Fruit fly (Drosophila melanogaster) whole organism: ENCODE results near the gene CG2924.

Source experiments
- CG8478 ChIP-seq: fragments of >200 bp; optimal IDR thresholded peaks from 2 replicates; lab custom pipeline; 2018; ENCODE audit warnings: inconsistent platforms
- Dll ChIP-seq: fragments of >200 bp; optimal IDR thresholded peaks from 2 replicates; lab custom pipeline; 2017
- EcR ChIP-seq, 2 experiments: fragments of >200 bp; optimal IDR thresholded peaks; 2 replicates each; lab custom pipeline; 2017; ENCODE audit warnings: missing biosample characterization in 2 of 2, missing genetic modification characterization in 2 of 2, missing genetic modification reagents in 2 of 2
- pan ChIP-seq: fragments of >200 bp; optimal IDR thresholded peaks from 2 replicates; lab custom pipeline; 2017
- psq ChIP-seq: fragments of >200 bp; optimal IDR thresholded peaks from 2 replicates; lab custom pipeline; 2017
- usp ChIP-seq: fragments of >200 bp; optimal IDR thresholded peaks from 2 replicates; lab custom pipeline; 2017; ENCODE audit warnings: missing biosample characterization, missing genetic modification characterization, mixed read lengths

CG2924 gene

DNA sequence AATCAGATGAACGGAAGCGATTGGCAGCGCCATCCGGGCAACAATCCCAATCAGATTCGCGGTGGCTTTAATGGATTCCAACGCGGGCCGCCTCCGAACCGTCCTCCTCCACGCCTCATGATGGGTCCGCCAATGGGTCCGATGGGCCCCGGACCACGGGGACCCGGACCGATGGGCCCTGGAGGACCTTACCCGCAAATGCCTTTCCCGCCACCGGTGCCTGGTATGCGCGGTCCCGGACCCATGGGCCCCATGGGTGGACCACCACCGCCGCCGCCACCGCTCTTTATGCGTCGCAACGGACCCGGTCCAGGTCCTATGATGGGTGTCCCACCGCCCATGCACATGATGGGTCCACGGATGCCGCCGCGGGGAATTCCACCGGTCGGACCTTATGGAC, 27.7 kb downstream of the CG2924 start:
- TF ChIP-seq EcR (GFP tag; optimal IDR thresholded peaks at IDR 0.05; lab: Kevin White, UChicago) (no peak), pan (no peak), CG8478 (no peak), Dll (no peak), psq (lab: Kevin White, UChicago) (no peak), usp (GFP tag; lab: Kevin White, UChicago) (no peak)

DNA sequence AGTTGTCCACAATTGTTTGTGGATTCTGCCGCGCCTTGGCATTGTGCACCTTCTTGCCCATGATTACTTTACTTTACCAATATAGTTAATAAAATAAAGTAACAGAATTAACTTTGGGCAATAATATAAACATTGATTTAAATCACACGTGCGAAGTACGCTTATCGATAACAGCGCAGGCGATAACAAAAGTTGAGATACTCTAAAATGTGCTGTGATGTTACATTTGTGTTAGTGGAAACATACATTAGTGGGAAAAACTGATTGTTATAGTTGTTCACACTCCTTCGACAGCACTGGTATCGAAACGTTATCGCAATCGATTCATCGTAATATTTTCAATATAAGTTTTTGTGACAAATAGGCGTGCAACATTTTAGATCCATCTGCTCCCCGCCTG, 28.7 kb downstream of the CG2924 start, which contains the start of gene kz:
TSS of gene kz (minus strand) at position 194 of the 400 bp plus-strand sequence.
- TF ChIP-seq psq (lab: Kevin White, UChicago): no peak
- TF ChIP-seq EcR (GFP tag; optimal IDR thresholded peaks at IDR 0.05; lab: Kevin White, UChicago): no peak
- no peak for TF ChIP-seq usp (GFP tag; lab: Kevin White, UChicago)

DNA sequence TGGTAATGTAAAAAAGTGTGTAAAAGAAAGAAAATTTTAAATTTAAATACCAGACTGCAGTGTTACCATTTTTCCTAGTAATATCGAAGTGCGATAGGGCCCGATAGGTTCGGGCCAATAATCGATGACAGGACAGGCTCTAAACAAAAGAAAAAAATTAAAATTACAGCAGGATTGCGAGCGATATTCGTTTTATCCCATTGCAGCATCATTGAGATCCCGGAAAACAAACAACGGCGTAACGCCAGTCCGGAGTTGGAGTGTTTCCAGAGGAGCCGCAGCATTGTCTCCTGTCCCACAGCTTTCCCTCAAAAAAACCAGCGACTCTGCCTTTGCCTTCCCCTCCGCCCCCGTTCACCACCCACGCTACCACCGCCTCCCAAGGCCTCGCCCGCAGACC, 45.4 kb downstream of the CG2924 start, which contains the start of gene pcx:
TSS of gene pcx (plus strand) at position 159 of the 400 bp plus-strand sequence.
- TF ChIP-seq EcR (GFP tag; optimal IDR thresholded peaks at IDR 0.05; lab: Kevin White, UChicago) (no peak), psq (lab: Kevin White, UChicago) (no peak), usp (GFP tag; lab: Kevin White, UChicago) (no peak), Dll (no peak), CG8478 (no peak), pan (no peak)

DNA sequence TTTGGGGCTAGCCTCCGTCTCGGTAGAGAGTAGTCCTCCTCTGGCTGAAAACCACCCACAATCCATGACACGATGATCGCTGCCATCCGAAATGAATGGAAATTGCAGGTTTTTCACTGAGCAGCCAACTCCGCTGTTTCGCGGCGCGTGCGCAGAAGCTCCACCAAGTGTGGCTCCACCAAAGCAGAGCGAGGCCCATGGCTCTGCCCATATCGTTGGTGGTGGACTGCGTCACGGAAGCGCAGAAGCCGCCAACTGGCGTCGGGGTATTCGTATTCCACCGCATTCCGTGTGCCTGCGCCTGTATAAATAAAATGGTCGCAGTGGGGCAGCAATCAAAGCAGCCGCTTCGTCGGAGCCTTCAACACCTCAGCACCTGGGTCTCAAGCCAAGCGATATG, 47.1 kb downstream of the CG2924 start, which contains the start of gene CG14052:
TSS of gene CG14052 (plus strand) at position 301 of the 400 bp plus-strand sequence.
- TF ChIP-seq CG8478 (no peak), pan (no peak), psq (lab: Kevin White, UChicago) (no peak), EcR (GFP tag; optimal IDR thresholded peaks at IDR 0.05; lab: Kevin White, UChicago) (no peak), Dll (no peak), usp (GFP tag; lab: Kevin White, UChicago) (no peak)

DNA sequence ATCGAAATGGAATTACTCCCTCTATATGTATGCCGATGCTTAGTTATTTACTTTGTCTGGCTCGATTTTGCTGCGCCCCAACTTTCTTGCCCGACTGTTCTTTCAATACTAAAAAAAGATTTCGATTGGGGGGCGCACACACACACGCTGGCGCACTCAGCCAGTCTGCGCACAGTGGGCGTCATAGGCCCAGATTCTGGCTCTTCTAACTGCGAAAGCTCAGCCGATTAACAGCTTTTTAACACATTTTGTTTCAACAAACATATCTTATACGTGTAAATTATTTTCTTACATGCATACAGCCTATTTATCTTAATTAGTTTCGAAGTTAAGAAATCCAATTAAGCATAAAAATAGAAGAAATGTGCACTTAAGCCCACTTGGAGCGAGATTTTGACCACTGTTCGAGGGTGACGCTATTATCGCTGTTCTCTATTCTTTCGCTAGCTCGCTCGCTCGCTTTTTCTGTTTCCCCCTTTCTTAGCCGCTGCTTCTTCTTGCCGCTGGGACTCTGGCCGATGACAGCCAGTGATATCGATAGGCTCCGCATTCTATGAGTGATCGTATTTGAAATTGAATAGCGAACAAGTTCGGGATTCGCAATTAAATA, 48.3 kb downstream of the CG2924 start, which contains the start of gene Vinc:
TSS of gene Vinc (minus strand) at position 387 of the 610 bp plus-strand sequence.
- TF ChIP-seq psq (lab: Kevin White, UChicago): no peak
- no peak for TF ChIP-seq pan
- TF ChIP-seq Dll: no peak
- no peak for TF ChIP-seq CG8478
- no peak for TF ChIP-seq usp (GFP tag; lab: Kevin White, UChicago)
- no peak for TF ChIP-seq EcR (GFP tag; optimal IDR thresholded peaks at IDR 0.05; lab: Kevin White, UChicago)

DNA sequence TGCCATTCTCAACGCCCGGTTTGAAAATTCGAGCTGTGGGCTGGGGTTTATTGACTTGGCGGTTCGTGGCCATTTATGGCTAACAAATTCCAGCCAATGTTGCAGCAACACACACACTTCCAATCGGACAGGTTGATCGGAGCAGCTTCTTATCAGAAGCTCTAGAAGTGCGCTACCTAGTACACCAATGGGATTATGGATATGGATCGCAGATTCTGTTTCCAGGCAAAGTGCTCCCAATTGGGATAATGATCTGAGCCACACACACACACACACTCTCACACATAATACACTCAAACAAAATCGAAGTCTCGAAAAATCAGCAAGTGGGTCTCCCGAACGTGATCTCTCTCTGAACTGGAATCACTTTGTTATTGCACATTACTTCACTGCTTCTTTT, 49.0 kb downstream of the CG2924 start:
- TF ChIP-seq Dll: no peak
- no peak for TF ChIP-seq pan
- TF ChIP-seq CG8478: no peak

DNA sequence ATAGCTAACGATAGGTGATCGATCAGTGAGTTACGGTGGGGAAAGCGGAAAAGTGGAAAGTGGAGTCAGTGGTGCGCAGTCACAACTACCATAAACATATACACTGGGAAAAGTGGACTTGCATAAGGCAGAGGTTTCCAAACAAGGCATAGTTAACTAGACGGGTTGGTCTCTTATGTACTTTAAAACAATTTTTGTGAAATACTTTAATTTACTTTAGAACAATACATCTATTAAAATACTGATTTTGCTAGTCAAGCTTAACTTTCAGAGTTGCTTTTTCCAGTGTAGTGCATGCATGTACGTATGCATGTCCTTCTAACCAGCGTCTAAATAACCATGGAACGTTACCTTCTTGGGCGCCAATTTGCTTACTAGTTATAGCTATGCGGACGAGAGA, 50.7 kb downstream of the CG2924 start:
- TF ChIP-seq CG8478: no peak
- TF ChIP-seq EcR (GFP tag; optimal IDR thresholded peaks at IDR 0.05; lab: Kevin White, UChicago): no peak
- TF ChIP-seq psq (lab: Kevin White, UChicago): no peak
- TF ChIP-seq usp (GFP tag; lab: Kevin White, UChicago): no peak
- no peak for TF ChIP-seq pan
- no peak for TF ChIP-seq Dll

DNA sequence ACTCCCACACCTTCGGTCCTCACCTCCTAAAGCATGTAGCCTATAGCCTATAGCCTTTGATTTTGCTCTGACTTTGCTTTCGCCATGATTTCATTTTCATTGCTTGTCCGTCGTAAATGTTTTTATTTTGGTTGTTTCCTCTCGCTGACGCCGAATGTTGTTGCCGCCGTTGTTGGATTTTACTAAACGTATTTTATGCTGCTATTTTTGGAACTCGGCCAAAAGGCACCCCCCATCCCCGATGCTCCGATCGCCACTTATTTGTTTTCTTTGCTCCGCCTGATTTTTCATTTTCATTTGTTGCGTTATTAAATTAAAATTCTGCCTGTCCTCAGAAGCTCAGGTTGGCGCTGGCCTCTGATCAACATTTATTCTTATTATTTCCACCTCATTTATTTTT, 51.3 kb downstream of the CG2924 start:
- TF ChIP-seq usp (GFP tag; lab: Kevin White, UChicago): no peak
- TF ChIP-seq Dll: no peak
- no peak for TF ChIP-seq EcR (GFP tag; optimal IDR thresholded peaks at IDR 0.05; lab: Kevin White, UChicago)
- TF ChIP-seq psq (lab: Kevin White, UChicago): no peak
- no peak for TF ChIP-seq pan
- TF ChIP-seq CG8478: no peak

DNA sequence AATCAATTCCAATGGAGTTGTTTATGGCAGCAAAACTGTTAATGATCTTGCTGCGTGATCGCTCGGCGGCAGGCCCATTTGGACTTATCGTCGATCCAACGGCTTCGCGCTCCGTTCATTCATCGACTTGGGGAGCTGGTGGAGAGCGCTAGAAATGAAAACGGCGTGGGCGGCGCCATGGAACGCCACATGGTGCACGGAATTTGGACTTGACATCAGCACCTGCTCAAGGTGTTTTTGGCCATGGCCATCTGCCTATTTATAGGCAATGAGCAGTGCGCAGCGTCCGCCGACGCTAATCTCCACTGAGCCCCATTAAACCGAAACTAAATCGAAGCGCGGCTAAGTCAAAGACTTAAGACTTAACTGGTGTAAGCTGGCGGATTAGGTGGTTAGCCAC, 52.1 kb downstream of the CG2924 start:
- TF ChIP-seq Dll (no peak), EcR (GFP tag; optimal IDR thresholded peaks at IDR 0.05; lab: Kevin White, UChicago) (no peak), pan (no peak), usp (GFP tag; lab: Kevin White, UChicago) (no peak), psq (lab: Kevin White, UChicago) (no peak), CG8478 (no peak)
